Fruit fly (Drosophila melanogaster) ovary, adult (tissue): Measurements from ENCODE around the gene CG32751.

Experiments
- CG17801 ChIP-seq: fragments of 200-800 bp; optimal IDR thresholded peaks from 2 replicates; lab custom pipeline; 2019; ENCODE audit warnings: missing biosample characterization, mild to moderate bottlenecking, missing genetic modification characterization, moderate library complexity; ENCODE audit not compliant: partially characterized antibody

Gene CG32751

dm6 chrX:6192332-6192731, 6.1 kb downstream of the CG32751 start, which contains the start of gene Ca-alpha1T:
Gene Ca-alpha1T, minus strand, starts transcription at chrX:6192483.
- no peak for TF ChIP-seq CG17801 (GFP tag; lab: Kevin White, UChicago)

DNA sequence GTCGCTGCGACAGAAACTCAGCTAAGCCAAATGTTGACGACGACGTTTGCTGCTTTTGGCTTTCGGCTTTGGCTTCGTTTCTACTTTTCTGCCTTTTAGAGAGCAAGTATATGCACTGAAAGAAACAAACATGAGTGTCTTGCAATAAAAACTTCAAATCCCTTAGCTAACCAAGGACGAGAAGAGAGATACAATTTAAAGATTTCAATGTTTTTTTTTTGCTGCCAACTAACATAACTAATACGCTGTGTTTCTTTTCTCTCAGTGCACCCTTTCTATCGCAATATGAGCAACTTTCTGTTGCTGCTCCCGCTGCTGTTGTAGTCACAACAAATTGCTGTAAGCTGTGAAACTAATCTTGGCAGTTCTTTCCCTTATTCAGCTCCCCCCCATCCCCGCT, 19.0 kb downstream of the CG32751 start:
- no peak for TF ChIP-seq CG17801 (GFP tag; lab: Kevin White, UChicago)

DNA sequence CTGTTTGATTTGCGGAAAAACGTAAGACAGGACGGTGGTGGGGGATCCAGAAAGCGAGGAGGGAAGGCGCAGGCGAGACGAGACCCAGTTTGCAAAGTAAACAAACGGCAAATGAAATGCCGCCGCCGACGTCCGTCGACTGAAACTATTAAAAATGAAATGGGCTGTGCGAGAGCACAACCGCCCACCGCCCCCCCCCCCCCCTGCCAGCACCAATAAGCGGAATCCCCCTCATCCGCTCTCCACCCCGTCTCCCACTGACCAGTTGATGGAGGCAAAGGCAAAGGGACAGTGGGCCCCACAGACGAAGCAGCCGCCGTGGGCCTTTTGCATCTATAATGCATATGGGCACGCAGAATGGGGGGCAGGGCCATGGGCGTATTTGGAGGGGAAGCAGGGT, 31.7 kb downstream of the CG32751 start:
- TF ChIP-seq CG17801 (GFP tag; lab: Kevin White, UChicago), result no peak

DNA sequence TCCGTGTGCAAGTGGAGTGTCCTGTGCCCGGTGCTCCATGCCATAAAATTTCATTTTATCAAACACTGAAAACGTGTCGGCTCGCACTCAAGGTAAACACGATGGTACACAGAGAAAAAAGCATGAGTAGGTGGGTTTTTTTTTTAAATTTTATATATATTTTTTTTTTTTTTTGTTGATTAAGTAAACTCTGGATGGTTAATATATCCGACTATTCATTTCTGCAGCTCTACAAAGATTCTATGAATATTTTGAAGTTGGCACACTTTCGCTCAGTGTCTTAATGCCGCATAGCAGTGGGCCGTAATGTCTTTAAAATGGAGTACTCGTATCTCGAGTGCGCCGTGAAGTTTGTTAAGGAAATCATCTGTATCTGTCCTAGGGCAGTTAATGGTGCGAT, 46.5 kb downstream of the CG32751 start:
- TF ChIP-seq CG17801 (GFP tag; lab: Kevin White, UChicago), result no peak
